Fruit fly (Drosophila melanogaster) whole organism, embryonic: ENCODE results near the gene CG32373.

Experiments
- Antp ChIP-seq: fragments of 200-800 bp; sonication (Bioruptor generic); optimal IDR thresholded peaks from 3 replicates; lab custom pipeline; 2016; ENCODE audit warnings: missing biosample characterization, missing genetic modification characterization
- Atf3 ChIP-seq: fragments of 200-800 bp; sonication (Bioruptor generic); optimal IDR thresholded peaks from 3 replicates; lab custom pipeline; 2016; ENCODE audit warnings: missing biosample characterization, missing genetic modification characterization
- Awh ChIP-seq: fragments of 200-800 bp; sonication (Bioruptor generic); IDR thresholded peaks from 2 replicates; pipeline ENCODE4, ENCODE4 v1.3.6; 2022; ENCODE audit warnings: missing biosample characterization, missing genetic modification characterization
- CG10431 ChIP-seq: fragments of 200-800 bp; sonication (Bioruptor generic); optimal IDR thresholded peaks from 3 replicates; lab custom pipeline; 2018; ENCODE audit warnings: missing biosample characterization, mild to moderate bottlenecking, missing genetic modification characterization
- CG10959 ChIP-seq: fragments of 200-800 bp; sonication (Bioruptor generic); IDR thresholded peaks from 2 replicates; pipeline ENCODE4 v1.3.6; 2022; ENCODE audit warnings: missing biosample characterization, missing genetic modification characterization
- CG11398 ChIP-seq: fragments of 200-800 bp; sonication (Bioruptor generic); optimal IDR thresholded peaks from 2 replicates; lab custom pipeline; 2016; ENCODE audit warnings: missing biosample characterization, missing genetic modification characterization
- CG15479 ChIP-seq: fragments of 200-800 bp; sonication (Bioruptor generic); optimal IDR thresholded peaks from 3 replicates; lab custom pipeline; 2019; ENCODE audit warnings: missing biosample characterization, mild to moderate bottlenecking, missing genetic modification characterization, moderate library complexity
- CG17359 ChIP-seq: fragments of 200-800 bp; sonication (Bioruptor generic); optimal IDR thresholded peaks from 3 replicates; lab custom pipeline; 2018; ENCODE audit warnings: missing biosample characterization, mild to moderate bottlenecking, missing genetic modification characterization, moderate library complexity
- CG18262 ChIP-seq: fragments of 200-800 bp; optimal IDR thresholded peaks from 3 replicates; lab custom pipeline; 2019; ENCODE audit warnings: missing biosample characterization, mild to moderate bottlenecking, missing genetic modification characterization, moderate library complexity
- CG2129 ChIP-seq: fragments of 200-800 bp; sonication (Bioruptor generic); IDR thresholded peaks from 2 replicates; pipeline ENCODE4 v1.3.6; 2022; ENCODE audit warnings: missing biosample characterization, missing genetic modification characterization; ENCODE audit not compliant: partially characterized antibody
- CG2199 ChIP-seq: fragments of 200-800 bp; sonication (Bioruptor generic); IDR thresholded peaks from 3 replicates; pipeline ENCODE4 v1.3.6; 2022; ENCODE audit warnings: missing biosample characterization, missing genetic modification characterization
- CG2712 ChIP-seq: fragments of 200-800 bp; optimal IDR thresholded peaks from 3 replicates; lab custom pipeline; 2019; ENCODE audit warnings: missing biosample characterization, mild to moderate bottlenecking, missing genetic modification characterization, moderate library complexity
- CG3163 ChIP-seq: fragments of 200-800 bp; sonication (Bioruptor generic); optimal IDR thresholded peaks from 3 replicates; lab custom pipeline; 2016; ENCODE audit warnings: missing biosample characterization, missing genetic modification characterization
- CG32532 ChIP-seq: fragments of 200-800 bp; sonication (Bioruptor generic); IDR thresholded peaks from 2 replicates; pipeline ENCODE4 v1.3.6; 2022; ENCODE audit warnings: missing biosample characterization, missing genetic modification characterization
- CG34376 ChIP-seq: fragments of 200-800 bp; sonication (Bioruptor generic); optimal IDR thresholded peaks from 2 replicates; lab custom pipeline; 2018; ENCODE audit warnings: missing biosample characterization, mild to moderate bottlenecking, missing genetic modification characterization
- CG34422 ChIP-seq: fragments of 200-800 bp; sonication (Bioruptor generic); IDR thresholded peaks from 3 replicates; pipeline ENCODE4 v1.3.6; 2022; ENCODE audit warnings: missing biosample characterization, missing genetic modification characterization
- CG3726 ChIP-seq: fragments of 200-800 bp; sonication (Bioruptor generic); IDR thresholded peaks from 3 replicates; pipeline ENCODE4, ENCODE4 v1.3.6; 2022; ENCODE audit warnings: missing biosample characterization, missing genetic modification characterization
- CG6813 ChIP-seq: fragments of 200-800 bp; sonication (Bioruptor generic); optimal IDR thresholded peaks from 2 replicates; lab custom pipeline; 2017; ENCODE audit warnings: missing biosample characterization, missing genetic modification characterization, mild to moderate bottlenecking, moderate library complexity, missing genetic modification reagents
- CG7271 ChIP-seq: fragments of 200-800 bp; sonication (Bioruptor generic); optimal IDR thresholded peaks from 2 replicates; lab custom pipeline; 2018; ENCODE audit warnings: missing biosample characterization, mild to moderate bottlenecking, missing genetic modification characterization, moderate library complexity
- CTCF ChIP-seq: fragments of 200-800 bp; sonication (Bioruptor generic); optimal IDR thresholded peaks from 2 replicates; lab custom pipeline; 2017; ENCODE audit warnings: missing biosample characterization, mild to moderate bottlenecking, missing genetic modification characterization, moderate library complexity
- Dll ChIP-seq: fragments of 200-800 bp; sonication (Bioruptor generic); IDR thresholded peaks from 4 replicates; pipeline ENCODE4 v1.3.6; 2022; ENCODE audit warnings: missing biosample characterization, missing genetic modification characterization; ENCODE audit not compliant: partially characterized antibody
- Dref ChIP-seq: fragments of 200-800 bp; sonication (Bioruptor generic); IDR thresholded peaks from 2 replicates; pipeline ENCODE4 v1.3.6; 2022; ENCODE audit warnings: missing biosample characterization, missing genetic modification characterization
- Drgx ChIP-seq: fragments of 200-800 bp; sonication (Bioruptor generic); IDR thresholded peaks from 2 replicates; pipeline ENCODE4 v1.3.6; 2022; ENCODE audit warnings: missing biosample characterization, missing genetic modification characterization
- HLH3B ChIP-seq: fragments of 200-800 bp; sonication (Bioruptor generic); IDR thresholded peaks from 2 replicates; pipeline ENCODE4 v1.3.6; 2022; ENCODE audit warnings: missing biosample characterization, missing genetic modification characterization
- MESR4 ChIP-seq: fragments of 200-800 bp; sonication (Bioruptor generic); optimal IDR thresholded peaks from 2 replicates; lab custom pipeline; 2018; ENCODE audit warnings: missing biosample characterization, mild to moderate bottlenecking, missing genetic modification characterization, moderate library complexity
- Pdp1 ChIP-seq, 2 experiments: fragments of 200-800 bp; sonication (Bioruptor generic); optimal IDR thresholded peaks; 3 replicates each; lab custom pipeline; 2016; ENCODE audit warnings: missing biosample characterization in 2 of 2, missing genetic modification characterization in 2 of 2, mild to moderate bottlenecking in 1 of 2, moderate library complexity in 1 of 2
- ara ChIP-seq: fragments of 200-800 bp; sonication (Bioruptor generic); IDR thresholded peaks from 2 replicates; pipeline ENCODE4 v1.3.6; 2022; ENCODE audit warnings: missing biosample characterization, missing genetic modification characterization
- btn ChIP-seq: fragments of 200-800 bp; sonication (Bioruptor generic); optimal IDR thresholded peaks from 2 replicates; lab custom pipeline; 2016; ENCODE audit warnings: missing biosample characterization, missing genetic modification characterization
- cg ChIP-seq: fragments of 200-800 bp; sonication (Bioruptor generic); optimal IDR thresholded peaks from 3 replicates; lab custom pipeline; 2019; ENCODE audit warnings: missing biosample characterization, mild to moderate bottlenecking, missing genetic modification characterization, moderate library complexity
- chinmo ChIP-seq: fragments of 200-800 bp; sonication (Bioruptor generic); IDR thresholded peaks from 4 replicates; pipeline ENCODE4 v1.3.6; 2022; ENCODE audit warnings: missing biosample characterization, missing genetic modification characterization; ENCODE audit not compliant: partially characterized antibody
- cwo ChIP-seq: fragments of 200-800 bp; sonication (Bioruptor generic); optimal IDR thresholded peaks from 3 replicates; lab custom pipeline; 2017; ENCODE audit warnings: missing biosample characterization, missing genetic modification characterization, mild to moderate bottlenecking, moderate library complexity, missing genetic modification reagents
- eve ChIP-seq, 2 experiments: fragments of >200 bp; optimal IDR thresholded peaks; 2 replicates each; lab custom pipeline; 2017; ENCODE audit warnings: missing biosample characterization in 2 of 2, missing genetic modification characterization in 2 of 2
- ewg ChIP-seq: fragments of 200-800 bp; sonication (Bioruptor generic); optimal IDR thresholded peaks from 3 replicates; lab custom pipeline; 2017; ENCODE audit warnings: mild to moderate bottlenecking, missing biosample characterization, missing genetic modification reagents, missing genetic modification characterization
- fd102C ChIP-seq: fragments of 200-800 bp; sonication (Bioruptor generic); optimal IDR thresholded peaks from 2 replicates; lab custom pipeline; 2018; ENCODE audit warnings: missing biosample characterization, mild to moderate bottlenecking, missing genetic modification characterization, moderate library complexity
- gro ChIP-seq: fragments of 200-800 bp; sonication (Bioruptor generic); optimal IDR thresholded peaks from 2 replicates; lab custom pipeline; 2016; ENCODE audit warnings: missing biosample characterization, missing genetic modification characterization
- gsb ChIP-seq: fragments of 200-800 bp; sonication (Bioruptor generic); IDR thresholded peaks from 2 replicates; pipeline ENCODE4 v1.3.6; 2022; ENCODE audit warnings: missing biosample characterization, missing genetic modification characterization
- ham ChIP-seq: fragments of 200-800 bp; sonication (Bioruptor generic); IDR thresholded peaks from 2 replicates; pipeline ENCODE4 v1.3.6; 2022; ENCODE audit warnings: missing biosample characterization, missing genetic modification characterization
- hbn ChIP-seq: fragments of 200-800 bp; sonication (Bioruptor generic); IDR thresholded peaks from 2 replicates; pipeline ENCODE4 v1.3.6; 2022; ENCODE audit warnings: missing biosample characterization, missing genetic modification characterization; ENCODE audit not compliant: partially characterized antibody
- hth ChIP-seq: fragments of >200 bp; optimal IDR thresholded peaks from 2 replicates; lab custom pipeline; 2017; ENCODE audit warnings: inconsistent platforms
- klu ChIP-seq: fragments of 200-800 bp; sonication (Bioruptor generic); IDR thresholded peaks from 2 replicates; pipeline ENCODE4 v1.3.6; 2022; ENCODE audit warnings: missing biosample characterization, missing genetic modification characterization
- luna ChIP-seq: fragments of 200-800 bp; sonication (Bioruptor generic); optimal IDR thresholded peaks from 2 replicates; lab custom pipeline; 2016; ENCODE audit warnings: missing biosample characterization, missing genetic modification characterization
- nau ChIP-seq: fragments of 200-800 bp; sonication (Bioruptor generic); optimal IDR thresholded peaks from 3 replicates; lab custom pipeline; 2017; ENCODE audit warnings: missing biosample characterization, mild to moderate bottlenecking, missing genetic modification characterization, missing genetic modification reagents
- nmo ChIP-seq: fragments of 200-800 bp; sonication (Bioruptor generic); optimal IDR thresholded peaks from 2 replicates; lab custom pipeline; 2018; ENCODE audit warnings: missing biosample characterization, mild to moderate bottlenecking, missing genetic modification characterization, moderate library complexity
- run ChIP-seq: fragments of 200-800 bp; sonication (Bioruptor generic); optimal IDR thresholded peaks from 3 replicates; lab custom pipeline; 2018; ENCODE audit warnings: missing biosample characterization, mild to moderate bottlenecking, missing genetic modification characterization
- sd ChIP-seq: fragments of 200-800 bp; sonication (Bioruptor generic); optimal IDR thresholded peaks from 3 replicates; lab custom pipeline; 2018; ENCODE audit warnings: missing biosample characterization, mild to moderate bottlenecking, missing genetic modification characterization, moderate library complexity
- sens-2 ChIP-seq: fragments of 200-800 bp; sonication (Bioruptor generic); IDR thresholded peaks from 2 replicates; pipeline ENCODE4 v1.3.6; 2022; ENCODE audit warnings: missing biosample characterization, missing genetic modification characterization
- tap ChIP-seq: fragments of 200-800 bp; optimal IDR thresholded peaks from 3 replicates; lab custom pipeline; 2019; ENCODE audit warnings: missing biosample characterization, mild to moderate bottlenecking, missing genetic modification characterization, moderate library complexity
- ttk ChIP-seq: fragments of 200-800 bp; sonication (Bioruptor generic); IDR thresholded peaks from 2 replicates; pipeline ENCODE4 v2.1.2; 2022; ENCODE audit warnings: missing biosample characterization, missing genetic modification characterization
- vvl ChIP-seq: fragments of 200-800 bp; sonication (Bioruptor generic); IDR thresholded peaks from 2 replicates; pipeline ENCODE4 v1.3.6; 2022; ENCODE audit warnings: missing biosample characterization, missing genetic modification characterization
- yki ChIP-seq: fragments of >200 bp; optimal IDR thresholded peaks from 3 replicates; lab custom pipeline; 2018

The CG32373 gene

dm6 chr3L:7805336-7805803, 155.0 kb downstream of the CG32373 start (continued):
- TF ChIP-seq ara (no peak), gro (GFP tag; lab: Kevin White, UChicago) (no peak), CG2199 (GFP tag; lab: Robert Waterston, UW) (peak; percentile 33; the same call in 1 of the 3 replicates), fd102C (no peak), CG6813 (GFP tag; lab: Kevin White, UChicago) (no peak), vvl (peak; percentile 30; the same call in 1 of the 2 replicates), btn (no peak), CG32532 (peak; percentile 26; the same call in 1 of the 2 replicates), CG10431 (GFP tag; lab: Kevin White, UChicago) (no peak), klu (GFP tag; lab: Robert Waterston, UW) (no peak), nmo (GFP tag; lab: Kevin White, UChicago) (no peak), nau (no peak), CTCF (no peak), Pdp1 (GFP tag; optimal IDR thresholded peaks at IDR 0.05; lab: Kevin White, UChicago) (no peak), ttk (no peak), ewg (GFP tag; lab: Kevin White, UChicago) (no peak), CG18262 (tag; lab: Kevin White, UChicago) (no peak), yki (lab: Kevin White, UChicago) (peak; percentile 27), luna (GFP tag; lab: Kevin White, UChicago) (no peak), hth (lab: Kevin White, UChicago) (no peak), Atf3 (GFP tag; lab: Kevin White, UChicago) (no peak), CG7271 (tag; lab: Kevin White, UChicago) (no peak), hbn (GFP tag; lab: Robert Waterston, UW) (0 out of 2 replicates have a peak, but pooled peaks have one; percentile 35), CG34376 (GFP tag; lab: Kevin White, UChicago) (peak; percentile 6), CG3163 (GFP tag; lab: Kevin White, UChicago) (peak; percentile 99), eve (GFP tag; optimal IDR thresholded peaks at IDR 0.05; lab: Kevin White, UChicago) (peak in 1 of 2 experiments; percentile 1), CG11398 (GFP tag; lab: Kevin White, UChicago) (no peak), HLH3B (no peak), Dll (GFP tag; lab: Robert Waterston, UW) (0 out of 4 replicates have a peak, but pooled peaks have one; percentile 19), sd (tag; lab: Kevin White, UChicago) (peak; percentile 86), CG2129 (GFP tag; lab: Robert Waterston, UW) (no peak), run (tag; lab: Kevin White, UChicago) (no peak), MESR4 (GFP tag; lab: Kevin White, UChicago) (no peak), gsb (GFP tag; lab: Robert Waterston, UW) (no peak), CG17359 (tag; lab: Kevin White, UChicago) (no peak), CG2712 (tag; lab: Kevin White, UChicago) (no peak), CG3726 (no peak), CG34422 (GFP tag; lab: Robert Waterston, UW) (peak; percentile 17; the same call in 1 of the 3 replicates), CG15479 (GFP tag; lab: Kevin White, UChicago) (no peak), ham (GFP tag; lab: Robert Waterston, UW) (no peak), chinmo (GFP tag; lab: Robert Waterston, UW) (peak; percentile 88; the same call in 2 of the 4 replicates), cg (GFP tag; lab: Kevin White, UChicago) (peak; percentile 75), Awh (GFP tag; lab: Robert Waterston, UW) (no peak), Antp (no peak), Dref (GFP tag; lab: Robert Waterston, UW) (no peak), tap (tag; lab: Kevin White, UChicago) (peak; percentile 2), CG10959 (GFP tag; lab: Robert Waterston, UW) (no peak), cwo (peak; percentile 76), sens-2 (0 out of 2 replicates have a peak, but pooled peaks have one; percentile 16), Drgx (GFP tag; lab: Robert Waterston, UW) (peak; percentile 31; the same call in 1 of the 2 replicates)
- TF ChIP-seq, all 482 proteins: peak for 32
